Worm (Caenorhabditis elegans) whole organism, mixed stage, embryonic: ENCODE measurements around the gene srbc-54.

Source experiments
- bed-3 ChIP-seq: fragments of 200-800 bp; sonication (Bioruptor generic); optimal IDR thresholded peaks from 3 replicates; lab custom pipeline; 2018; ENCODE audit warnings: mild to moderate bottlenecking, missing genetic modification characterization, moderate library complexity, missing compliant biosample characterization
- blmp-1 ChIP-seq: fragments of 150-350 bp; optimal IDR thresholded peaks from 2 replicates; lab custom pipeline; 2014; ENCODE audit warnings: missing biosample characterization, missing genetic modification characterization
- ceh-39 ChIP-seq: fragments of 150-350 bp; optimal IDR thresholded peaks from 2 replicates; lab custom pipeline; 2014; ENCODE audit warnings: missing biosample characterization, missing genetic modification characterization
- ceh-43 ChIP-seq: fragments of 200-800 bp; sonication (Bioruptor generic); optimal IDR thresholded peaks from 2 replicates; lab custom pipeline; 2018; ENCODE audit warnings: mild to moderate bottlenecking, missing genetic modification characterization, moderate library complexity, missing compliant biosample characterization
- ceh-83 ChIP-seq: fragments of 200-800 bp; sonication (Bioruptor generic); optimal IDR thresholded peaks from 2 replicates; lab custom pipeline; 2018; ENCODE audit warnings: mild to moderate bottlenecking, missing genetic modification characterization, missing compliant biosample characterization
- ces-1 ChIP-seq: fragments of 150-350 bp; optimal IDR thresholded peaks from 2 replicates; lab custom pipeline; 2014; ENCODE audit warnings: missing biosample characterization, missing genetic modification reagents, missing genetic modification characterization
- cnd-1 ChIP-seq: fragments of 200-800 bp; sonication (Bioruptor generic); optimal IDR thresholded peaks from 2 replicates; lab custom pipeline; 2018; ENCODE audit warnings: mild to moderate bottlenecking, missing genetic modification characterization, missing compliant biosample characterization
- drap-1 ChIP-seq: fragments of 200-800 bp; sonication (Bioruptor generic); optimal IDR thresholded peaks from 3 replicates; lab custom pipeline; 2018; ENCODE audit warnings: mild to moderate bottlenecking, missing genetic modification characterization, missing compliant biosample characterization
- elt-1 ChIP-seq: sonication (generic microtip); optimal IDR thresholded peaks from 2 replicates; lab custom pipeline; 2017; ENCODE audit warnings: missing genetic modification characterization, mild to moderate bottlenecking, missing compliant biosample characterization, antibody characterized with exemption, moderate library complexity, borderline replicate concordance; ENCODE audit not compliant: insufficient read depth
- elt-3 ChIP-seq: fragments of 150-350 bp; optimal IDR thresholded peaks from 2 replicates; lab custom pipeline; 2014; ENCODE audit warnings: missing biosample characterization, missing genetic modification characterization
- flh-1 ChIP-seq: fragments of 200-800 bp; sonication (Bioruptor generic); optimal IDR thresholded peaks from 2 replicates; lab custom pipeline; 2018; ENCODE audit warnings: mild to moderate bottlenecking, missing genetic modification characterization, moderate library complexity, missing compliant biosample characterization
- ham-2 ChIP-seq: fragments of 200-800 bp; sonication (Bioruptor generic); optimal IDR thresholded peaks from 2 replicates; lab custom pipeline; 2018; ENCODE audit warnings: mild to moderate bottlenecking, missing genetic modification characterization, missing compliant biosample characterization
- hlh-1 ChIP-seq: fragments of 150-350 bp; optimal IDR thresholded peaks from 2 replicates; lab custom pipeline; 2014; ENCODE audit warnings: missing biosample characterization, missing genetic modification reagents, missing genetic modification characterization
- lin-13 ChIP-seq: fragments of 150-350 bp; optimal IDR thresholded peaks from 2 replicates; lab custom pipeline; 2014; ENCODE audit warnings: missing biosample characterization, missing genetic modification characterization
- lin-32 ChIP-seq: fragments of 200-800 bp; sonication (Bioruptor generic); optimal IDR thresholded peaks from 2 replicates; lab custom pipeline; 2018; ENCODE audit warnings: mild to moderate bottlenecking, missing genetic modification characterization, missing compliant biosample characterization
- lsy-2 ChIP-seq: fragments of 150-350 bp; optimal IDR thresholded peaks from 2 replicates; lab custom pipeline; 2014; ENCODE audit warnings: missing biosample characterization, missing genetic modification characterization
- mab-5 ChIP-seq: fragments of 150-350 bp; optimal IDR thresholded peaks from 2 replicates; lab custom pipeline; 2014; ENCODE audit warnings: missing biosample characterization, missing genetic modification characterization
- mep-1 ChIP-seq: fragments of 150-350 bp; optimal IDR thresholded peaks from 2 replicates; lab custom pipeline; 2017; ENCODE audit warnings: missing biosample characterization, missing genetic modification reagents, missing genetic modification characterization, inconsistent platforms
- mls-2 ChIP-seq: sonication (generic microtip); optimal IDR thresholded peaks from 2 replicates; lab custom pipeline; 2016; ENCODE audit warnings: mild to moderate bottlenecking, missing genetic modification characterization, moderate library complexity, missing compliant biosample characterization
- nhr-12 ChIP-seq: fragments of 150-350 bp; optimal IDR thresholded peaks from 2 replicates; lab custom pipeline; 2014; ENCODE audit warnings: missing biosample characterization, missing genetic modification characterization
- nhr-2 ChIP-seq: fragments of 150-350 bp; optimal IDR thresholded peaks from 2 replicates; lab custom pipeline; 2014; ENCODE audit warnings: missing biosample characterization, missing genetic modification characterization
- nhr-237 ChIP-seq: fragments of 150-350 bp; optimal IDR thresholded peaks from 2 replicates; lab custom pipeline; 2014; ENCODE audit warnings: missing biosample characterization, missing genetic modification characterization
- nhr-28 ChIP-seq: fragments of 150-350 bp; optimal IDR thresholded peaks from 2 replicates; lab custom pipeline; 2014; ENCODE audit warnings: missing biosample characterization, missing genetic modification characterization
- nhr-76 ChIP-seq: sonication (generic microtip); optimal IDR thresholded peaks from 2 replicates; lab custom pipeline; 2017; ENCODE audit warnings: missing biosample characterization, missing genetic modification characterization
- pha-4 ChIP-seq: fragments of 150-350 bp; optimal IDR thresholded peaks from 2 replicates; lab custom pipeline; 2018; ENCODE audit warnings: missing biosample characterization, missing genetic modification reagents, missing genetic modification characterization
- sem-2 ChIP-seq: fragments of 200-800 bp; sonication (Bioruptor generic); optimal IDR thresholded peaks from 2 replicates; lab custom pipeline; 2018; ENCODE audit warnings: mild to moderate bottlenecking, missing genetic modification characterization, missing compliant biosample characterization
- sptf-1 ChIP-seq: sonication (generic microtip); optimal IDR thresholded peaks from 2 replicates; lab custom pipeline; 2017; ENCODE audit warnings: mild to moderate bottlenecking, missing genetic modification characterization, moderate library complexity, missing compliant biosample characterization
- tbx-8 ChIP-seq: fragments of 200-800 bp; sonication (Bioruptor generic); optimal IDR thresholded peaks from 2 replicates; lab custom pipeline; 2018; ENCODE audit warnings: mild to moderate bottlenecking, missing genetic modification characterization, moderate library complexity, missing compliant biosample characterization
- unc-120 ChIP-seq: sonication (generic microtip); optimal IDR thresholded peaks from 2 replicates; lab custom pipeline; 2017; ENCODE audit warnings: missing genetic modification characterization, missing compliant biosample characterization; ENCODE audit not compliant: poor library complexity, severe bottlenecking
- unc-39 ChIP-seq: fragments of 150-350 bp; optimal IDR thresholded peaks from 2 replicates; lab custom pipeline; 2014; ENCODE audit warnings: missing biosample characterization, missing genetic modification characterization
- unc-62 ChIP-seq: fragments of 150-350 bp; optimal IDR thresholded peaks from 2 replicates; lab custom pipeline; 2014; ENCODE audit warnings: missing biosample characterization, missing genetic modification reagents, missing genetic modification characterization
- zip-8 ChIP-seq: fragments of 150-350 bp; optimal IDR thresholded peaks from 2 replicates; lab custom pipeline; 2014; ENCODE audit warnings: missing biosample characterization, missing genetic modification characterization
- ztf-11 ChIP-seq: fragments of 150-350 bp; optimal IDR thresholded peaks from 2 replicates; lab custom pipeline; 2014; ENCODE audit warnings: missing biosample characterization, missing genetic modification characterization

The srbc-54 gene

ce11 chrV:15867373-15867772 is 33.9 kb upstream of the srbc-54 start, which contains the start of gene fbxa-197:
Gene fbxa-197, plus strand, starts transcription at chrV:15867673.
- TF ChIP-seq bed-3 (GFP tag; lab: Kevin White, UChicago) (no peak), lin-32 (no peak), zip-8 (tag; lab: Kevin White, UChicago) (no peak), ceh-43 (no peak), ztf-11 (no peak), nhr-12 (tag; lab: Kevin White, UChicago) (no peak), nhr-28 (no peak), sptf-1 (tag; lab: Kevin White, UChicago) (no peak), unc-39 (tag; lab: Kevin White, UChicago) (no peak), mls-2 (tag; lab: Kevin White, UChicago) (no peak)

ce11 chrV:15865839-15866238 is 32.3 kb upstream of the srbc-54 start, which contains the start of gene srh-293:
Gene srh-293, plus strand, starts transcription at chrV:15866139.
- TF ChIP-seq ham-2: no peak
- no peak for TF ChIP-seq ceh-43
- no peak for TF ChIP-seq sem-2
- no peak for TF ChIP-seq sptf-1 (tag; lab: Kevin White, UChicago)
- no peak for TF ChIP-seq nhr-76 (tag; lab: Kevin White, UChicago)
- TF ChIP-seq lsy-2 (tag; lab: Kevin White, UChicago): no peak
- TF ChIP-seq elt-3: no peak
- TF ChIP-seq mls-2 (tag; lab: Kevin White, UChicago): no peak
- no peak for TF ChIP-seq unc-62 (GFP tag; lab: Kevin White, UChicago)
- TF ChIP-seq ces-1 (GFP tag; lab: Kevin White, UChicago): no peak
- TF ChIP-seq nhr-2 (tag; lab: Kevin White, UChicago): no peak
- TF ChIP-seq flh-1 (GFP tag; lab: Kevin White, UChicago): no peak
- TF ChIP-seq zip-8 (tag; lab: Kevin White, UChicago): no peak
- TF ChIP-seq lin-32: no peak
- TF ChIP-seq nhr-12 (tag; lab: Kevin White, UChicago): no peak
- no peak for TF ChIP-seq bed-3 (GFP tag; lab: Kevin White, UChicago)

ce11 chrV:15863042-15863441 is 29.5 kb upstream of the srbc-54 start, which contains the start of gene srh-299:
Gene srh-299, plus strand, starts transcription at chrV:15863342.
- TF ChIP-seq lin-32: no peak
- TF ChIP-seq nhr-2 (tag; lab: Kevin White, UChicago): no peak
- no peak for TF ChIP-seq ceh-43
- no peak for TF ChIP-seq mls-2 (tag; lab: Kevin White, UChicago)
- no peak for TF ChIP-seq zip-8 (tag; lab: Kevin White, UChicago)
- TF ChIP-seq sem-2: no peak
- no peak for TF ChIP-seq pha-4 (tag; lab: Kevin White, UChicago)
- no peak for TF ChIP-seq ceh-39 (tag; lab: Kevin White, UChicago)
- TF ChIP-seq unc-62 (GFP tag; lab: Kevin White, UChicago): no peak
- TF ChIP-seq ceh-83 (GFP tag; lab: Kevin White, UChicago): no peak
- no peak for TF ChIP-seq cnd-1
- no peak for TF ChIP-seq tbx-8 (GFP tag; lab: Kevin White, UChicago)
- no peak for TF ChIP-seq flh-1 (GFP tag; lab: Kevin White, UChicago)
- no peak for TF ChIP-seq lin-13 (tag; lab: Kevin White, UChicago)
- TF ChIP-seq nhr-76 (tag; lab: Kevin White, UChicago): no peak

- TF ChIP-seq lin-13 (tag; lab: Kevin White, UChicago): no peak
- TF ChIP-seq nhr-237 (tag; lab: Kevin White, UChicago): no peak
- TF ChIP-seq bed-3 (GFP tag; lab: Kevin White, UChicago): no peak
- no peak for TF ChIP-seq lsy-2 (tag; lab: Kevin White, UChicago)
- no peak for TF ChIP-seq ham-2
- TF ChIP-seq drap-1 (GFP tag; lab: Kevin White, UChicago): no peak
- TF ChIP-seq tbx-8 (GFP tag; lab: Kevin White, UChicago): no peak
- no peak for TF ChIP-seq mep-1 (tag; lab: Kevin White, UChicago)
- TF ChIP-seq, all 35 proteins: peak for 0
Measured at ce11 chrV:15862599-15862998, 29.1 kb upstream of the srbc-54 start, which contains the start of gene srz-12. Gene srz-12, minus strand, starts transcription at chrV:15862699.

ce11 chrV:15858292-15858691 is 24.8 kb upstream of the srbc-54 start, which contains the start of gene srh-148:
Gene srh-148, minus strand, starts transcription at chrV:15858392.
- TF ChIP-seq pha-4 (tag; lab: Kevin White, UChicago): no peak
- no peak for TF ChIP-seq nhr-28
- no peak for TF ChIP-seq elt-1
- no peak for TF ChIP-seq ces-1 (GFP tag; lab: Kevin White, UChicago)
- no peak for TF ChIP-seq nhr-2 (tag; lab: Kevin White, UChicago)
- no peak for TF ChIP-seq cnd-1
- no peak for TF ChIP-seq blmp-1
- TF ChIP-seq unc-39 (tag; lab: Kevin White, UChicago): no peak
- TF ChIP-seq unc-120 (tag; lab: Kevin White, UChicago): no peak
- TF ChIP-seq hlh-1 (tag; lab: Kevin White, UChicago): no peak
- no peak for TF ChIP-seq drap-1 (GFP tag; lab: Kevin White, UChicago)
- TF ChIP-seq ceh-83 (GFP tag; lab: Kevin White, UChicago): no peak
- TF ChIP-seq zip-8 (tag; lab: Kevin White, UChicago): no peak
- TF ChIP-seq nhr-237 (tag; lab: Kevin White, UChicago): no peak
- TF ChIP-seq elt-3: no peak
- no peak for TF ChIP-seq ceh-39 (tag; lab: Kevin White, UChicago)
- no peak for TF ChIP-seq nhr-76 (tag; lab: Kevin White, UChicago)
- no peak for TF ChIP-seq sem-2
- TF ChIP-seq mab-5 (tag; lab: Kevin White, UChicago): no peak
